Fruit fly (Drosophila melanogaster) whole organism, larva: ENCODE results near the gene CG14435.
A peak's percentile ranks its signal among the peaks of the same experiment; 100 is the strongest.

Experiments used
- noc ChIP-seq: fragments of 200-800 bp; sonication (Bioruptor generic); optimal IDR thresholded peaks from 3 replicates; lab custom pipeline; 2019; ENCODE audit warnings: missing biosample characterization, mild to moderate bottlenecking, missing genetic modification characterization, moderate library complexity

Gene CG14435

dm6 chrX:6793390-6793789 is 50.3 kb downstream of the CG14435 start:
- peak; percentile 82 for TF ChIP-seq noc (tag; lab: Kevin White, UChicago)

- TF ChIP-seq noc (tag; lab: Kevin White, UChicago): no peak
Measured at dm6 chrX:6792891-6793290, 50.8 kb downstream of the CG14435 start.

- peak; percentile 43 for TF ChIP-seq noc (tag; lab: Kevin White, UChicago)
Measured at dm6 chrX:6791531-6791930, 52.2 kb downstream of the CG14435 start.

dm6 chrX:6790944-6791343 is 52.8 kb downstream of the CG14435 start:
- no peak for TF ChIP-seq noc (tag; lab: Kevin White, UChicago)
